Worm (Caenorhabditis elegans): Measurements from ENCODE around the gene aakg-1.

aakg-1 gene

DNA sequence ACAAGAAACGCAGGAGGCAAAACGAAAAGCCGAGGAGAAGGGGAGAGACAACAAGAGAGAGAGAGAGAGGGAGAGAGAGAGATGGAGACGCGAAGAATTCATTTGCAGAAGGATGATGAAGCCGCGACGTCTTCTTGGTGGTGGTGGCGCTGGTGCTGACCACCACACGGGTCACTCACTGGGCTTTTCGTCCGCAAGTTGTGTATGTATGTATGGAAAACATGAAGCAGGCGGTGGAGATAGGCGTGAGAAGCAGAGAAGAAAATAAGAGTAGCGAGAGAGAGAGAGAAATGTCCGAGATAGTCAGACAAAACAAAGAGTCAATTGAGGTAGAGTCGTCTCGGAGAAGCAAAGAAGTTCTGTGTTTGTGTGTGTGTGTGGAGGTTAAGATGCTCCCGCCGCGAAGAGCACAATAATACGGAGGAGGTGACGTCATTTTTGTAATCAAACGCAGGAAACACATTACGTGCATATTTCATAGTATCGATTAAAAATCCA, 17.1 kb downstream of the aakg-1 start:
- TF ChIP-seq elt-2 (tag; optimal IDR thresholded peaks at IDR 0.05) (peak; percentile 71), ceh-28 (tag; optimal IDR thresholded peaks at IDR 0.05) (peak; percentile 50), fos-1 (tag; optimal IDR thresholded peaks at IDR 0.05) (no peak), ceh-16 (tag; optimal IDR thresholded peaks at IDR 0.05) (no peak), fkh-10 (GFP tag; optimal IDR thresholded peaks at IDR 0.05) (peak; percentile 81), nhr-77 (tag; optimal IDR thresholded peaks at IDR 0.05) (no peak), egl-5 (tag; optimal IDR thresholded peaks at IDR 0.05) (peak; percentile 10), lin-39 (tag; optimal IDR thresholded peaks at IDR 0.05) (peak; percentile 92), nhr-12 (tag; optimal IDR thresholded peaks at IDR 0.05) (no peak), R02D3.7 (tag; optimal IDR thresholded peaks at IDR 0.05) (no peak), ztf-4 (tag; optimal IDR thresholded peaks at IDR 0.05) (no peak), mdl-1 (tag; optimal IDR thresholded peaks at IDR 0.05) (peak; percentile 55), nhr-23 (tag; optimal IDR thresholded peaks at IDR 0.05) (no peak), unc-62 (GFP tag; optimal IDR thresholded peaks at IDR 0.05) (no peak), skn-1 (tag; optimal IDR thresholded peaks at IDR 0.05) (no peak), mml-1 (tag; optimal IDR thresholded peaks at IDR 0.05) (no peak), elt-1 (tag; optimal IDR thresholded peaks at IDR 0.05) (no peak), fkh-2 (tag; optimal IDR thresholded peaks at IDR 0.05) (no peak), egl-27 (tag; optimal IDR thresholded peaks at IDR 0.05) (no peak), ZK546.5 (tag; optimal IDR thresholded peaks at IDR 0.05) (no peak), nhr-76 (tag; optimal IDR thresholded peaks at IDR 0.05) (no peak), ceh-82 (tag; optimal IDR thresholded peaks at IDR 0.05) (no peak), snpc-4 (tag; optimal IDR thresholded peaks at IDR 0.05) (no peak), sea-2 (GFP tag; optimal IDR thresholded peaks at IDR 0.05) (no peak), nhr-43 (tag; optimal IDR thresholded peaks at IDR 0.05; ENCODE audit: poor library complexity, severe bottlenecking) (no peak), nhr-28 (tag; optimal IDR thresholded peaks at IDR 0.05) (no peak), eor-1 (tag; optimal IDR thresholded peaks at IDR 0.05) (no peak), lin-15B (tag; optimal IDR thresholded peaks at IDR 0.05) (peak; percentile 59), nhr-11 (tag; optimal IDR thresholded peaks at IDR 0.05) (peak; percentile 35), unc-39 (tag; optimal IDR thresholded peaks at IDR 0.05) (no peak), aly-2 (tag; optimal IDR thresholded peaks at IDR 0.05) (no peak), nhr-237 (tag; optimal IDR thresholded peaks at IDR 0.05) (no peak), pha-4 (tag; optimal IDR thresholded peaks at IDR 0.05) (peak; percentile 84), lsy-12 (tag; optimal IDR thresholded peaks at IDR 0.05) (peak; percentile 29), nfya-1 (tag; optimal IDR thresholded peaks at IDR 0.05; ENCODE audit: insufficient read depth) (peak; percentile 85), pqm-1 (tag; optimal IDR thresholded peaks at IDR 0.05) (peak; percentile 73), tbx-2 (tag; optimal IDR thresholded peaks at IDR 0.05) (peak; percentile 58), hmg-11 (tag; optimal IDR thresholded peaks at IDR 0.05) (peak; percentile 71)

DNA sequence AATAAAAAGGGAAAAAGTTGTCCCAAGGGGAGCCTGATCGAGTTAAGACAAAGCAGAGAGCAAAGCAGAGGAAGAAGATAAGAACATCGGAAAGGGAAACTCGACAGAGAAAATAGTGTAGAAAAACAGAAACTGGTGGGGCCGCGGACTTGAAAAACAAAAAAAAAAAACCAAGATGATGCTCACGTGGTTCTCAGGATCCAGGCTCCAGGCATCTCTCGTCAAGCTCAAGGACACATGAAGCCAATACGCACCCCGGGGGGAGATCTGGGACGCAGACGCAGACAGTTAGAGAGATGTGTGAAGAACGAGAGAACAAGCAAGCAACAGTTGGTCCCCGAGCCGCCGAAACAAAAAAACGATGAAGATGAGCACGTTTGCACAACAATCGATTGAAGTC, 19.1 kb downstream of the aakg-1 start:
- TF ChIP-seq nhr-25 (tag; optimal IDR thresholded peaks at IDR 0.05): no peak
- peak; percentile 75 for TF ChIP-seq mdl-1 (tag; optimal IDR thresholded peaks at IDR 0.05)
- no peak for TF ChIP-seq nhr-23 (tag; optimal IDR thresholded peaks at IDR 0.05)
- no peak for TF ChIP-seq nhr-43 (tag; optimal IDR thresholded peaks at IDR 0.05; ENCODE audit: poor library complexity, severe bottlenecking)
- TF ChIP-seq pha-4 (tag; optimal IDR thresholded peaks at IDR 0.05): no peak
- no peak for TF ChIP-seq fkh-10 (GFP tag; optimal IDR thresholded peaks at IDR 0.05)
- TF ChIP-seq lsy-12 (tag; optimal IDR thresholded peaks at IDR 0.05): no peak
- peak; percentile 11 for TF ChIP-seq ztf-4 (tag; optimal IDR thresholded peaks at IDR 0.05)
- no peak for TF ChIP-seq egl-27 (tag; optimal IDR thresholded peaks at IDR 0.05)
- TF ChIP-seq eor-1 (tag; optimal IDR thresholded peaks at IDR 0.05): no peak
- TF ChIP-seq pqm-1 (tag; optimal IDR thresholded peaks at IDR 0.05): no peak
- TF ChIP-seq ceh-28 (tag; optimal IDR thresholded peaks at IDR 0.05): no peak
- no peak for TF ChIP-seq skn-1 (tag; optimal IDR thresholded peaks at IDR 0.05)
- TF ChIP-seq lin-15B (tag; optimal IDR thresholded peaks at IDR 0.05): peak; percentile 32
- no peak for TF ChIP-seq aly-2 (tag; optimal IDR thresholded peaks at IDR 0.05)
- TF ChIP-seq ama-1 (optimal IDR thresholded peaks at IDR 0.05): peak; percentile 8
- peak; percentile 60 for TF ChIP-seq elt-1 (tag; optimal IDR thresholded peaks at IDR 0.05)
- no peak for TF ChIP-seq mml-1 (tag; optimal IDR thresholded peaks at IDR 0.05)
- no peak for TF ChIP-seq zag-1 (tag; optimal IDR thresholded peaks at IDR 0.05)
- no peak for TF ChIP-seq R02D3.7 (tag; optimal IDR thresholded peaks at IDR 0.05)
- TF ChIP-seq jun-1 (tag; optimal IDR thresholded peaks at IDR 0.05): no peak
- TF ChIP-seq ceh-16 (tag; optimal IDR thresholded peaks at IDR 0.05): no peak
- peak; percentile 1 for TF ChIP-seq tbx-2 (tag; optimal IDR thresholded peaks at IDR 0.05)
- TF ChIP-seq nfya-1 (tag; optimal IDR thresholded peaks at IDR 0.05; ENCODE audit: insufficient read depth): peak; percentile 89
- TF ChIP-seq hmg-11 (tag; optimal IDR thresholded peaks at IDR 0.05): peak; percentile 66
- no peak for TF ChIP-seq nhr-67 (tag; optimal IDR thresholded peaks at IDR 0.05)
- no peak for TF ChIP-seq nhr-76 (tag; optimal IDR thresholded peaks at IDR 0.05)
- TF ChIP-seq egl-5 (tag; optimal IDR thresholded peaks at IDR 0.05): no peak
- TF ChIP-seq unc-39 (tag; optimal IDR thresholded peaks at IDR 0.05): no peak
- TF ChIP-seq lin-39 (tag; optimal IDR thresholded peaks at IDR 0.05): peak; percentile 81
- no peak for TF ChIP-seq nhr-12 (tag; optimal IDR thresholded peaks at IDR 0.05)
- TF ChIP-seq elt-3 (tag; optimal IDR thresholded peaks at IDR 0.05): no peak
- peak; percentile 47 for TF ChIP-seq snpc-4 (tag; optimal IDR thresholded peaks at IDR 0.05)
- TF ChIP-seq nhr-28 (tag; optimal IDR thresholded peaks at IDR 0.05): no peak
- peak; percentile 27 for TF ChIP-seq nhr-11 (tag; optimal IDR thresholded peaks at IDR 0.05)
- no peak for TF ChIP-seq ztf-11 (tag; optimal IDR thresholded peaks at IDR 0.05)
- no peak for TF ChIP-seq fos-1 (tag; optimal IDR thresholded peaks at IDR 0.05)
- TF ChIP-seq elt-2 (tag; optimal IDR thresholded peaks at IDR 0.05): no peak
- TF ChIP-seq ZK546.5 (tag; optimal IDR thresholded peaks at IDR 0.05): no peak
- peak; percentile 59 for TF ChIP-seq unc-62 (GFP tag; optimal IDR thresholded peaks at IDR 0.05)
- TF ChIP-seq ceh-9 (tag; optimal IDR thresholded peaks at IDR 0.05): no peak
- TF ChIP-seq daf-12 (tag; optimal IDR thresholded peaks at IDR 0.05): no peak
- TF ChIP-seq nhr-77 (tag; optimal IDR thresholded peaks at IDR 0.05): no peak
- TF ChIP-seq ceh-82 (tag; optimal IDR thresholded peaks at IDR 0.05): no peak
